Worm (Caenorhabditis elegans) whole organism, late embryonic: ENCODE measurements around the gene ZK593.2.

Source experiments
- F13H6.1 ChIP-seq: sonication (generic microtip); optimal IDR thresholded peaks from 2 replicates; lab custom pipeline; 2016; ENCODE audit warnings: missing genetic modification characterization, missing compliant biosample characterization
- ama-1 ChIP-seq: fragments of 150-350 bp; optimal IDR thresholded peaks from 2 replicates; lab custom pipeline; 2014
- ceh-14 ChIP-seq: sonication (generic microtip); optimal IDR thresholded peaks from 2 replicates; lab custom pipeline; 2016; ENCODE audit warnings: missing genotype, missing genetic modification characterization, missing compliant biosample characterization
- ceh-19 ChIP-seq: fragments of 200-800 bp; sonication (Bioruptor generic); optimal IDR thresholded peaks from 2 replicates; lab custom pipeline; 2018; ENCODE audit warnings: mild to moderate bottlenecking, missing genetic modification characterization, missing compliant biosample characterization
- ceh-2 ChIP-seq: sonication (generic microtip); optimal IDR thresholded peaks from 2 replicates; lab custom pipeline; 2016; ENCODE audit warnings: missing genotype, missing genetic modification characterization, missing compliant biosample characterization
- ceh-22 ChIP-seq: sonication (generic microtip); optimal IDR thresholded peaks from 2 replicates; lab custom pipeline; 2017; ENCODE audit warnings: missing biosample characterization, missing genetic modification characterization
- ceh-24 ChIP-seq: sonication (generic microtip); optimal IDR thresholded peaks from 2 replicates; lab custom pipeline; 2016; ENCODE audit warnings: mild to moderate bottlenecking, missing genetic modification characterization, missing compliant biosample characterization
- ceh-30 ChIP-seq: fragments of 150-350 bp; optimal IDR thresholded peaks from 2 replicates; lab custom pipeline; 2014; ENCODE audit warnings: missing biosample characterization, missing genetic modification characterization
- ceh-34 ChIP-seq: sonication (generic microtip); optimal IDR thresholded peaks from 2 replicates; lab custom pipeline; 2016; ENCODE audit warnings: mild to moderate bottlenecking, missing genetic modification characterization, missing compliant biosample characterization
- ceh-45 ChIP-seq: fragments of 200-800 bp; sonication (Bioruptor generic); IDR thresholded peaks from 2 replicates; pipeline ENCODE4 v1.3.6; 2022; ENCODE audit warnings: missing genetic modification reagents, missing genetic modification characterization, missing compliant biosample characterization
- ceh-6 ChIP-seq: fragments of 200-800 bp; sonication (Bioruptor generic); optimal IDR thresholded peaks from 2 replicates; lab custom pipeline; 2018; ENCODE audit warnings: mild to moderate bottlenecking, missing genetic modification characterization, missing compliant biosample characterization
- ceh-9 ChIP-seq: sonication (generic microtip); optimal IDR thresholded peaks from 2 replicates; lab custom pipeline; 2016; ENCODE audit warnings: mild to moderate bottlenecking, missing genetic modification characterization, inconsistent platforms, missing compliant biosample characterization
- che-1 ChIP-seq: sonication (generic microtip); optimal IDR thresholded peaks from 2 replicates; lab custom pipeline; 2016; ENCODE audit warnings: mild to moderate bottlenecking, missing genetic modification characterization, missing compliant biosample characterization
- dmd-4 ChIP-seq: sonication (generic microtip); optimal IDR thresholded peaks from 2 replicates; lab custom pipeline; 2016; ENCODE audit warnings: borderline replicate concordance, missing genetic modification characterization, missing compliant biosample characterization
- dve-1 ChIP-seq: sonication (generic microtip); optimal IDR thresholded peaks from 2 replicates; lab custom pipeline; 2017; ENCODE audit warnings: antibody characterized with exemption, mild to moderate bottlenecking, missing genetic modification characterization, missing compliant biosample characterization
- elt-4 ChIP-seq: sonication (generic microtip); optimal IDR thresholded peaks from 2 replicates; lab custom pipeline; 2016; ENCODE audit warnings: missing genetic modification characterization, missing compliant biosample characterization
- eyg-1 ChIP-seq: sonication (generic microtip); optimal IDR thresholded peaks from 2 replicates; lab custom pipeline; 2016; ENCODE audit warnings: missing genotype, missing genetic modification characterization, missing compliant biosample characterization
- fkh-10 ChIP-seq: fragments of 150-350 bp; optimal IDR thresholded peaks from 2 replicates; lab custom pipeline; 2014; ENCODE audit warnings: missing biosample characterization, missing genetic modification reagents, missing genetic modification characterization
- fkh-6 ChIP-seq: sonication (generic microtip); optimal IDR thresholded peaks from 2 replicates; lab custom pipeline; 2016; ENCODE audit warnings: missing genetic modification characterization, missing compliant biosample characterization
- gmeb-2 ChIP-seq: sonication (generic microtip); optimal IDR thresholded peaks from 2 replicates; lab custom pipeline; 2016; ENCODE audit warnings: missing genetic modification characterization, inconsistent platforms, missing compliant biosample characterization
- hlh-13 ChIP-seq: fragments of 200-800 bp; sonication (Bioruptor generic); optimal IDR thresholded peaks from 2 replicates; lab custom pipeline; 2018; ENCODE audit warnings: mild to moderate bottlenecking, missing genetic modification characterization, missing compliant biosample characterization
- hlh-15 ChIP-seq: sonication (generic microtip); optimal IDR thresholded peaks from 2 replicates; lab custom pipeline; 2016; ENCODE audit warnings: missing genetic modification characterization, missing compliant biosample characterization
- hlh-8 ChIP-seq: sonication (generic microtip); optimal IDR thresholded peaks from 2 replicates; lab custom pipeline; 2016; ENCODE audit warnings: missing genotype, missing genetic modification characterization, missing compliant biosample characterization
- lin-11 ChIP-seq: fragments of 200-800 bp; sonication (Bioruptor generic); optimal IDR thresholded peaks from 2 replicates; lab custom pipeline; 2018; ENCODE audit warnings: mild to moderate bottlenecking, missing genetic modification characterization, missing compliant biosample characterization
- nfya-1 ChIP-seq: sonication (generic microtip); optimal IDR thresholded peaks from 2 replicates; lab custom pipeline; 2017; ENCODE audit warnings: missing genetic modification characterization, mild to moderate bottlenecking, missing compliant biosample characterization, antibody characterized with exemption, moderate library complexity
- nhr-11 ChIP-seq: fragments of 150-350 bp; optimal IDR thresholded peaks from 2 replicates; lab custom pipeline; 2014; ENCODE audit warnings: missing biosample characterization, missing genetic modification characterization
- nhr-232 ChIP-seq: sonication (generic microtip); optimal IDR thresholded peaks from 2 replicates; lab custom pipeline; 2016; ENCODE audit warnings: missing genetic modification characterization, missing compliant biosample characterization
- npax-4 ChIP-seq: sonication (generic microtip); optimal IDR thresholded peaks from 2 replicates; lab custom pipeline; 2016; ENCODE audit warnings: missing genetic modification characterization, missing compliant biosample characterization
- odd-2 ChIP-seq: sonication (generic microtip); optimal IDR thresholded peaks from 2 replicates; lab custom pipeline; 2017; ENCODE audit warnings: antibody characterized with exemption, mild to moderate bottlenecking, missing genetic modification characterization, missing compliant biosample characterization
- pat-9 ChIP-seq: fragments of 200-800 bp; sonication (Bioruptor generic); optimal IDR thresholded peaks from 2 replicates; lab custom pipeline; 2018; ENCODE audit warnings: mild to moderate bottlenecking, missing genetic modification characterization, moderate library complexity, missing compliant biosample characterization
- pax-1 ChIP-seq: fragments of 150-350 bp; optimal IDR thresholded peaks from 2 replicates; lab custom pipeline; 2014; ENCODE audit warnings: missing biosample characterization, missing genetic modification characterization
- pha-4 ChIP-seq: fragments of 150-350 bp; optimal IDR thresholded peaks from 2 replicates; lab custom pipeline; 2018; ENCODE audit warnings: missing biosample characterization, missing genetic modification reagents, missing genetic modification characterization
- pros-1 ChIP-seq: fragments of 150-350 bp; optimal IDR thresholded peaks from 2 replicates; lab custom pipeline; 2014; ENCODE audit warnings: missing biosample characterization, missing genetic modification reagents, missing genetic modification characterization
- ref-2 ChIP-seq: sonication (generic microtip); optimal IDR thresholded peaks from 2 replicates; lab custom pipeline; 2016; ENCODE audit warnings: missing genetic modification characterization, missing compliant biosample characterization
- rnt-1 ChIP-seq: sonication (generic microtip); optimal IDR thresholded peaks from 2 replicates; lab custom pipeline; 2016; ENCODE audit warnings: missing genetic modification characterization, missing compliant biosample characterization
- sdc-2 ChIP-seq: sonication (generic microtip); optimal IDR thresholded peaks from 2 replicates; lab custom pipeline; 2016; ENCODE audit warnings: missing genotype, missing genetic modification characterization, missing compliant biosample characterization
- sox-2 ChIP-seq: fragments of 200-800 bp; sonication (Bioruptor generic); IDR thresholded peaks from 2 replicates; pipeline ENCODE4 v1.3.6; 2022; ENCODE audit warnings: missing genetic modification reagents, missing genetic modification characterization, missing compliant biosample characterization
- sox-4 ChIP-seq: sonication (generic microtip); optimal IDR thresholded peaks from 2 replicates; lab custom pipeline; 2017; ENCODE audit warnings: mild to moderate bottlenecking, missing genetic modification characterization, inconsistent platforms, missing compliant biosample characterization
- tbx-2 ChIP-seq: sonication (generic microtip); optimal IDR thresholded peaks from 2 replicates; lab custom pipeline; 2016; ENCODE audit warnings: missing genetic modification characterization, missing compliant biosample characterization
- unc-3 ChIP-seq, 2 experiments: fragments of 200-800 bp in 1 of 2; sonication (Bioruptor generic) in 1 of 2; sonication (generic microtip) in 1 of 2; conservative IDR thresholded peaks in 1 of 2; optimal IDR thresholded peaks in 1 of 2; 2 replicates each; pipeline versions ENCODE4 v1.3.6 to Lab custom; 2016 to 2022; ENCODE audit warnings: missing compliant biosample characterization in 2 of 2, missing genetic modification characterization in 2 of 2, missing genetic modification reagents in 1 of 2
- unc-55 ChIP-seq: sonication (generic microtip); optimal IDR thresholded peaks from 2 replicates; lab custom pipeline; 2017; ENCODE audit warnings: missing biosample characterization, missing genetic modification reagents, missing genetic modification characterization

The ZK593.2 gene

ce11 chrIV:10909206-10909605 is 4.0 kb upstream of the ZK593.2 start, which contains the start of gene ZK596.2:
TSS of gene ZK596.2 (minus strand) at chrIV:10909306.
- TF ChIP-seq ceh-22 (tag; lab: Kevin White, UChicago) (no peak), sox-4 (tag; lab: Kevin White, UChicago) (no peak), ceh-45 (GFP tag; lab: Robert Waterston, UW) (no peak), gmeb-2 (no peak), unc-3 (GFP tag; conservative IDR thresholded peaks at IDR 0.05; lab: Robert Waterston, UW) (no peak), unc-3 (tag; optimal IDR thresholded peaks at IDR 0.05; lab: Kevin White, UChicago) (no peak), unc-55 (GFP tag; lab: Kevin White, UChicago) (no peak), ceh-9 (tag; lab: Kevin White, UChicago) (no peak), nhr-11 (tag; lab: Kevin White, UChicago) (no peak), sdc-2 (tag; lab: Kevin White, UChicago) (no peak), F13H6.1 (no peak), dmd-4 (tag; lab: Kevin White, UChicago) (no peak), elt-4 (tag; lab: Kevin White, UChicago) (no peak), ceh-24 (tag; lab: Kevin White, UChicago) (no peak), pros-1 (tag; lab: Kevin White, UChicago) (no peak), fkh-10 (GFP tag; lab: Kevin White, UChicago) (no peak), ama-1 (lab: Kevin White, UChicago) (no peak)

DNA sequence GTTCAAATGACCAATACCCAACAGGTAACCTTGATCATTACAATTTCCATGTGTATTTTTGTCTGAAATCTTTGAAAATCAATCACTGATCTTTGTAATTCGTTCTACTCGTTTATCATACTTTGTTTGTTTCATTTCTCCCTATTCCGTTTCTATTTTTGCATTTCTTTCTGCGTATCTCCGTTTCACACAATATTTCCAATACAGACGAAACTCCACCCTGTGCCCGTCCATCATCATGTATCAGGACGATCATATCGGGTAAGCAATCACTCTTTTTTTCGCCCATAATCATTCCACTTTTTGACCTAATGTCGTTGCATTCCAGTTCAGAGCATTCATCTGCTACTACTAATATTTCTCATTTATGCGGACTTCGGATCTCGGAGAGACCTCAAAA is 3.5 kb upstream of the ZK593.2 start, which contains the start of gene pyk-2:
Gene pyk-2, plus strand, starts transcription at position 206 of the 400 bp plus-strand sequence.
- TF ChIP-seq fkh-10 (GFP tag; lab: Kevin White, UChicago) (no peak), fkh-6 (tag; lab: Kevin White, UChicago) (no peak), rnt-1 (tag; lab: Kevin White, UChicago) (no peak), npax-4 (tag; lab: Kevin White, UChicago) (no peak), pax-1 (tag; lab: Kevin White, UChicago) (no peak), F13H6.1 (no peak), ceh-30 (tag; lab: Kevin White, UChicago) (no peak), hlh-13 (no peak), ceh-14 (tag; lab: Kevin White, UChicago) (no peak), ceh-6 (GFP tag; lab: Kevin White, UChicago) (no peak), ceh-2 (no peak)
- TF ChIP-seq, all 69 proteins: peak for 0

ce11 chrIV:10915388-10915787 is 2.2 kb downstream of the ZK593.2 start, which contains the start of gene ZK593.3:
TSS of gene ZK593.3 (plus strand) at chrIV:10915688.
- TF ChIP-seq nhr-232 (tag; lab: Kevin White, UChicago) (no peak), eyg-1 (tag; lab: Kevin White, UChicago) (no peak), hlh-13 (no peak), tbx-2 (tag; lab: Kevin White, UChicago) (no peak), ceh-14 (tag; lab: Kevin White, UChicago) (no peak), pat-9 (tag; lab: Kevin White, UChicago) (no peak), ref-2 (tag; lab: Kevin White, UChicago) (no peak), odd-2 (tag; lab: Kevin White, UChicago) (no peak), ceh-9 (tag; lab: Kevin White, UChicago) (no peak), ceh-22 (tag; lab: Kevin White, UChicago) (no peak), hlh-8 (tag; lab: Kevin White, UChicago) (no peak), ceh-34 (tag; lab: Kevin White, UChicago) (no peak), dmd-4 (tag; lab: Kevin White, UChicago) (no peak), ceh-45 (GFP tag; lab: Robert Waterston, UW) (no peak), npax-4 (tag; lab: Kevin White, UChicago) (no peak), hlh-15 (tag; lab: Kevin White, UChicago) (no peak), ceh-19 (GFP tag; lab: Kevin White, UChicago) (no peak), pros-1 (tag; lab: Kevin White, UChicago) (no peak)

DNA sequence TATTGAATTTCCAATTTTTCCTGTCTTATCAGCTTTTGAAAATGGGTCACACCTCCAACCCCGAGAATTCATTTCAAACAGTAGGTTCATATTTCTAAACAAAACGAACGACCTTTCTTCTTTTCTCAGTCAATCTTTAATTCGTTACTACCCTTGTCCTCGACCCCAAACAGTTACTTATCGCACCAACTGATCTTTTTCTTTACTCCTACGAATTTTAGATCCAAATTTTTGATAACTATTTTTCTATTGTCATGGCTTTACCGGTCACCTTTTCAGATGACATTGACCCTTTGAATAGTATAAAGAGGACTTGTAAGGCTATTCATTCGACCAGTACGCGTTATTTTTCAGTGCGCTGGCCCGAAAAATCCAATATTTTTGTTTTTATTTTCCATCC is 3.0 kb downstream of the ZK593.2 start:
- no peak for TF ChIP-seq lin-11 (tag; lab: Kevin White, UChicago)
- no peak for TF ChIP-seq ceh-30 (tag; lab: Kevin White, UChicago)
- no peak for TF ChIP-seq rnt-1 (tag; lab: Kevin White, UChicago)
- TF ChIP-seq pax-1 (tag; lab: Kevin White, UChicago), result no peak
- TF ChIP-seq pha-4 (tag; lab: Kevin White, UChicago), result no peak
- TF ChIP-seq che-1, result no peak
- no peak for TF ChIP-seq sox-2
- no peak for TF ChIP-seq sox-4 (tag; lab: Kevin White, UChicago)
- TF ChIP-seq ceh-24 (tag; lab: Kevin White, UChicago), result no peak
- TF ChIP-seq fkh-10 (GFP tag; lab: Kevin White, UChicago), result no peak
- TF ChIP-seq dve-1 (tag; lab: Kevin White, UChicago), result no peak
- no peak for TF ChIP-seq eyg-1 (tag; lab: Kevin White, UChicago)
- TF ChIP-seq nfya-1 (tag; lab: Kevin White, UChicago), result no peak
